Fruit fly (Drosophila melanogaster) whole organism, adult: Measurements from ENCODE around the gene CG10660.

Source experiments
- CG7101 ChIP-seq: fragments of 200-800 bp; sonication (Bioruptor generic); optimal IDR thresholded peaks from 2 replicates; lab custom pipeline; 2018; ENCODE audit warnings: missing biosample characterization, mild to moderate bottlenecking, missing genetic modification characterization, moderate library complexity
- Clk ChIP-seq: fragments of 200-800 bp; sonication (Bioruptor generic); optimal IDR thresholded peaks from 2 replicates; lab custom pipeline; 2017; ENCODE audit warnings: missing biosample characterization, missing genetic modification characterization
- cic ChIP-seq: fragments of 200-800 bp; sonication (Bioruptor generic); optimal IDR thresholded peaks from 2 replicates; lab custom pipeline; 2017; ENCODE audit warnings: missing biosample characterization, mild to moderate bottlenecking, missing genetic modification characterization, moderate library complexity

DNA sequence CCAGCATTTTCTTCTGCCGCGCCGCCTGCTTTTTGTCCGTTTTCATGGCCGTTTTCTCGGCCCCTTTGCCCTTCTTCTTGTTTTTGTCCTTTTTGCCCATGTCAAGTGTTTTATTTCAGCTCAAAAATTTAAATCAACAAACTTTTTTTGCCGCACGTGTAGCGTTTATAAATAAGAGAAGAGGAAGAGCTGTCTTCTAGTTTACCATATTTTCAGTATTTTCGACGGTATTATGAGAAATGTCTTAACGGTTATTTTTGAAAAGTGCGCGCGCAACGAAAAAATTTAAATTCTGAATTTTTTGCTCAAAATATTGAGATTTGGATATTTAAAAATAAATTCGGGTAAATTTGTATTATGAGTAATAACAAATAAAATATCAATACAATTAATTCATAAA is 46.6 kb upstream of the CG10660 start, which contains the start of gene CG4069:
- TF ChIP-seq Clk (GFP tag; lab: Kevin White, UChicago), result no peak
- TF ChIP-seq CG7101, result no peak
- TF ChIP-seq cic (GFP tag; lab: Kevin White, UChicago), result no peak
